Fruit fly (Drosophila melanogaster): ENCODE data around the gene CG9121.
A peak's percentile ranks its signal among the peaks of the same experiment; 100 is the strongest.

DNA sequence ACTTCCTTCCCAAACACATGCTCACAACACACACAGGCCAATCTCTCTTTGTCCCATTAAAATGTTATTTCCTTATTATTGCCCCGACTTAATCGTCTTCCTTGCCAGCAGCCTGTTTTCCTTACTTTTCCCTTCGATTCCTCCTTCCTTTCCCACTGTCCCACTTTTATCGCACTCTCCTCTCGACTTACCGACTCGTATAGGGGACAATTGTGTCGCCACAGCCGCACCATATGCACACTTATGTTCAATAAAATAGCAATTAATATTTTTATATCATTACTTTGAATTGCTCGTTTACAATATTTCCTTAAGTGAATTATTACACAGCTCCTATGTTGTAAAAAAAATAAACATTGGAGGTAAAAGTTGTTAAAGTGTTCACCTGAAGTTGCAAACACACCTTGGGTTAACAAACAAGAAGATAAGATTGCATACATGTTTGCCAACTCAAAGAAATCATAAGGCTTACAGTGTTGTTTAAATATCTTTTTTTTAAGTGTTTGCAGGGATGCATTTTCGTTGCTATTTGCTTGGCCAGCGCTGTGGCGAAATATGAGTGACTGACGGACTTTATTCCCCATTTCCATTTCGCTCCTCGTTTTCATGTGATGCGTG is 36.2 kb upstream of the CG9121 start:
- TF ChIP-seq Hr96 (GFP tag; optimal IDR thresholded peaks at IDR 0.05) (peak; percentile 35), CG33017 (tag; optimal IDR thresholded peaks at IDR 0.05) (no peak), pad (GFP tag; optimal IDR thresholded peaks at IDR 0.05) (peak; percentile 25), tj (GFP tag; optimal IDR thresholded peaks at IDR 0.05) (peak; percentile 9)

Data from whole organism, adult.